Fruit fly (Drosophila melanogaster): ENCODE results near the gene Smyd3.

Smyd3 gene

DNA sequence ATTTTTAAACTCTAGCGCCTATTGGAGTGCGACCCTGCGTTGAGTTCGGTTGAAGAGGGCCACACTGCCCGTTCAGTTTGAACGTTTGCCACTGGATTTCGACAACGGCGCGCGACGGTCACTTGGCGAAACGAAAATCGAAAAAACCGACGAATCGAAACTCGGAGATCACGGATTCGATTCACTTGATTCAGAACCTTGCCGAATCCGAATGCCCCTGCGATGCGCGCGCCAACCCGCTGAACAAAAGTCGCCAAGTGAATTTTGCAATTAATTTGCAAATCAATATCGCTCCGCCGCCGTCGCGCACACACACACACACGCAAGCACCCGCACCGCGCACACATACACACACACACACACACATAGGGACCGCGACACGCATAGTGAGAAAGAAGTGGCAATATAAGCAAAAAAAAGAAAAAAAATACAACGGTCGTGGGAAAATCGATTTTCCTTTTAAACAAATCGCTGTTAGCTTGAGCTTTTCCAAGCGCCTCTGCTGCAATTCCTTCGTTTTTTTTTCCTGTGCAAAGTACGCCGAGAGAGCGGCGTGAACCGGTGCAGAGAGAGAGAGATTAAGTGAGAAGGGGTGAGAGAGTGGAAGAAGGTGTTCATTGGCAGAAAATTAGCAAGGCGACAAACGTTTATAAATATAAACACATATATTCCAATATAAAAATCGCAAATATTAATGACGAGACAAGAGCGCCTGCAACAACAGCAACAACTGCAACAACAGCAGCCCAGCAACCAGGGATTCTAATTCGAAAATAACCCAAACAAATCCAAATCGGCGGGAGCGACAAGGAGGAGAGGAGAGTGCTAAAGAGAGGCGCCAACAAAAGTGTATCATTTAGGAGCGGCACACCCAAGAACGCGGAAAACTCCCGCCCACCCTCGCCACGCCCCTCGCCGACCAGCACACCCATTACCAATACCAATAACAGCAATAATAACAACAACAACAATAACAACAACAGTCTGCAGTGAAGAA, 20.0 kb downstream of the Smyd3 start, which contains the start of gene egh (continued):
- no peak for TF ChIP-seq dpn (GFP tag; optimal IDR thresholded peaks at IDR 0.05)
- TF ChIP-seq oc (tag; optimal IDR thresholded peaks at IDR 0.05), result no peak
- TF ChIP-seq dmrt99B (tag; optimal IDR thresholded peaks at IDR 0.05), result no peak
- TF ChIP-seq Dad (GFP tag; optimal IDR thresholded peaks at IDR 0.05), result peak; percentile 2
- no peak for TF ChIP-seq CG4424 (GFP tag; optimal IDR thresholded peaks at IDR 0.05)
- peak; percentile 21; the same call in 1 of the 2 replicates for TF ChIP-seq vvl (GFP tag; IDR thresholded peaks at IDR 0.05)
- no peak for TF ChIP-seq tna (GFP tag; IDR thresholded peaks at IDR 0.05; ENCODE audit: partially characterized antibody)
- TF ChIP-seq eve (GFP tag; optimal IDR thresholded peaks at IDR 0.05), result no peak
- TF ChIP-seq Med (GFP tag), result peak; percentile 82
- TF ChIP-seq ems (GFP tag; optimal IDR thresholded peaks at IDR 0.05), result no peak
- TF ChIP-seq Xbp1 (GFP tag; optimal IDR thresholded peaks at IDR 0.05), result no peak
- TF ChIP-seq CG4360 (GFP tag; IDR thresholded peaks at IDR 0.05), result peak; percentile 12; the same call in 1 of the 2 replicates
- peak; percentile 32 for TF ChIP-seq D19A (tag; optimal IDR thresholded peaks at IDR 0.05)
- TF ChIP-seq klu (GFP tag; IDR thresholded peaks at IDR 0.05), result peak; percentile 40; the same call in 1 of the 2 replicates
- TF ChIP-seq CG17612 (GFP tag; IDR thresholded peaks at IDR 0.05), result no peak
- no peak for TF ChIP-seq CG11456 (GFP tag; IDR thresholded peaks at IDR 0.05)
- peak; percentile 76 for TF ChIP-seq CG15514 (GFP tag; optimal IDR thresholded peaks at IDR 0.05)
- TF ChIP-seq Oli (tag; optimal IDR thresholded peaks at IDR 0.05), result no peak
- no peak for TF ChIP-seq Blimp-1 (GFP tag; optimal IDR thresholded peaks at IDR 0.05)
- peak; percentile 31; the same call in 1 of the 3 replicates for TF ChIP-seq ase (GFP tag; IDR thresholded peaks at IDR 0.05)
- 0 out of 2 replicates have a peak, but pooled peaks have one; percentile 8 for TF ChIP-seq ranshi (GFP tag; IDR thresholded peaks at IDR 0.05)
- TF ChIP-seq ash1 (GFP tag; optimal IDR thresholded peaks at IDR 0.05), result no peak
- no peak for TF ChIP-seq CG31441 (GFP tag; IDR thresholded peaks at IDR 0.05)
- TF ChIP-seq CG18619 (GFP tag; optimal IDR thresholded peaks at IDR 0.05), result no peak
- TF ChIP-seq zf30C (GFP tag; optimal IDR thresholded peaks at IDR 0.05), result no peak
- TF ChIP-seq slou (GFP tag; optimal IDR thresholded peaks at IDR 0.05), result no peak
- TF ChIP-seq CG7357 (GFP tag; IDR thresholded peaks at IDR 0.05), result no peak
- TF ChIP-seq CG14667 (GFP tag; IDR thresholded peaks at IDR 0.05), result 0 out of 2 replicates have a peak, but pooled peaks have one; percentile 31
- peak; percentile 39 for TF ChIP-seq amos (GFP tag; IDR thresholded peaks at IDR 0.05; ENCODE audit: partially characterized antibody)
- TF ChIP-seq CG10462 (GFP tag; optimal IDR thresholded peaks at IDR 0.05), result no peak
- TF ChIP-seq CG33213 (GFP tag; optimal IDR thresholded peaks at IDR 0.05), result peak; percentile 29
- TF ChIP-seq CG2120 (GFP tag; optimal IDR thresholded peaks at IDR 0.05), result peak; percentile 36
- TF ChIP-seq CG11085 (GFP tag; IDR thresholded peaks at IDR 0.05), result no peak
- TF ChIP-seq CG7987 (GFP tag; optimal IDR thresholded peaks at IDR 0.05), result no peak
- TF ChIP-seq CkIIα-i1 (GFP tag; IDR thresholded peaks at IDR 0.05), result no peak
- TF ChIP-seq Doc3 (GFP tag; IDR thresholded peaks at IDR 0.05; ENCODE audit: partially characterized antibody), result no peak
- TF ChIP-seq Xrp1 (GFP tag; IDR thresholded peaks at IDR 0.05), result 0 out of 2 replicates have a peak, but pooled peaks have one; percentile 13
- no peak for TF ChIP-seq CG31224 (GFP tag; IDR thresholded peaks at IDR 0.05)
- no peak for TF ChIP-seq bigmax (GFP tag; optimal IDR thresholded peaks at IDR 0.05)
- no peak for TF ChIP-seq MTF-1 (GFP tag; optimal IDR thresholded peaks at IDR 0.05; ENCODE audit: borderline replicate concordance)
- TF ChIP-seq CG2199 (GFP tag; IDR thresholded peaks at IDR 0.05), result no peak
- TF ChIP-seq CG11696 (GFP tag; IDR thresholded peaks at IDR 0.05), result 0 out of 2 replicates have a peak, but pooled peaks have one; percentile 20
- TF ChIP-seq Ravus (GFP tag; IDR thresholded peaks at IDR 0.05), result no peak
- TF ChIP-seq CG18599 (GFP tag; optimal IDR thresholded peaks at IDR 0.05), result peak; percentile 69
- TF ChIP-seq CG7745 (tag; optimal IDR thresholded peaks at IDR 0.05), result no peak
- no peak for TF ChIP-seq ftz-f1 (GFP tag; optimal IDR thresholded peaks at IDR 0.05)
- TF ChIP-seq insv (GFP tag; optimal IDR thresholded peaks at IDR 0.05), result peak in 1 of 2 experiments; percentile 60
- TF ChIP-seq nmo (GFP tag; optimal IDR thresholded peaks at IDR 0.05), result peak; percentile 13
